Worm (Caenorhabditis elegans) whole organism, L4 larva: ENCODE results near the gene str-10.

ENCODE experiments used
- F26F4.8 ChIP-seq: fragments of 200-800 bp; sonication (Bioruptor generic); conservative IDR thresholded peaks from 2 replicates; pipeline ENCODE4 v1.3.6; 2022; ENCODE audit warnings: missing genetic modification characterization, missing compliant biosample characterization
- F49E8.2 ChIP-seq: sonication (generic microtip); optimal IDR thresholded peaks from 2 replicates; lab custom pipeline; 2016; ENCODE audit warnings: missing compliant biosample characterization, mild to moderate bottlenecking, missing genetic modification characterization, borderline replicate concordance
- R02D3.7 ChIP-seq: fragments of 150-350 bp; sonication (generic microtip); optimal IDR thresholded peaks from 3 replicates; lab custom pipeline; 2014; ENCODE audit warnings: missing biosample characterization, missing genetic modification characterization
- aha-1 ChIP-seq: fragments of 150-350 bp; peaks from one replicate; lab custom pipeline; 2014; ENCODE audit warnings: missing biosample characterization, missing genetic modification characterization
- aly-2 ChIP-seq: sonication (generic microtip); optimal IDR thresholded peaks from 2 replicates; lab custom pipeline; 2018; ENCODE audit warnings: missing biosample characterization, missing genetic modification characterization
- daf-16 ChIP-seq, 3 experiments: sonication (generic microtip); optimal IDR thresholded peaks; 2 replicates each; lab custom pipeline; 2016 to 2017; ENCODE audit warnings: missing genetic modification characterization in 3 of 3, missing genetic modification reagents in 3 of 3, mild to moderate bottlenecking in 2 of 3, missing compliant biosample characterization in 2 of 3, missing biosample characterization in 1 of 3, moderate library complexity in 1 of 3
- daf-19 ChIP-seq: fragments of 200-800 bp; sonication (Bioruptor generic); conservative IDR thresholded peaks from 2 replicates; pipeline ENCODE4 v1.3.6; 2022; ENCODE audit warnings: missing genetic modification characterization, missing compliant biosample characterization
- dmd-9 ChIP-seq: fragments of 200-800 bp; sonication (Bioruptor generic); IDR thresholded peaks from 2 replicates; pipeline ENCODE4 v1.3.6; 2022; ENCODE audit warnings: missing genetic modification reagents, missing genetic modification characterization, missing compliant biosample characterization
- duxl-1 ChIP-seq: sonication (generic microtip); optimal IDR thresholded peaks from 2 replicates; lab custom pipeline; 2016; ENCODE audit warnings: mild to moderate bottlenecking, missing genetic modification characterization, moderate library complexity, missing compliant biosample characterization; ENCODE audit not compliant: poor library complexity
- hif-1 ChIP-seq, 2 experiments: sonication (generic microtip); optimal IDR thresholded peaks; 2 replicates each; lab custom pipeline; 2016 to 2017; ENCODE audit warnings: missing compliant biosample characterization in 2 of 2, missing genetic modification characterization in 2 of 2, missing genetic modification reagents in 2 of 2, missing genotype in 2 of 2, mild to moderate bottlenecking in 1 of 2
- hlh-11 ChIP-seq: fragments of 200-800 bp; sonication (Bioruptor generic); optimal IDR thresholded peaks from 2 replicates; lab custom pipeline; 2018; ENCODE audit warnings: mild to moderate bottlenecking, missing genetic modification characterization, missing compliant biosample characterization
- lin-38 ChIP-seq: fragments of 200-800 bp; sonication (Bioruptor generic); IDR thresholded peaks from 2 replicates; pipeline ENCODE4 v1.3.6; 2022; ENCODE audit warnings: missing genetic modification reagents, missing genetic modification characterization, missing compliant biosample characterization
- lin-39 ChIP-seq: fragments of 150-350 bp; optimal IDR thresholded peaks from 2 replicates; lab custom pipeline; 2014; ENCODE audit warnings: missing biosample characterization, missing genetic modification reagents, missing genetic modification characterization
- lir-3 ChIP-seq: sonication (generic microtip); optimal IDR thresholded peaks from 2 replicates; lab custom pipeline; 2016; ENCODE audit warnings: mild to moderate bottlenecking, missing genetic modification characterization, missing compliant biosample characterization
- lsy-2 ChIP-seq, 2 experiments: fragments of 150-350 bp in 1 of 2; sonication (generic microtip) in 1 of 2; optimal IDR thresholded peaks; 2 replicates each; lab custom pipeline; 2014 to 2017; ENCODE audit warnings: missing biosample characterization in 2 of 2, missing genetic modification characterization in 2 of 2
- madf-9 ChIP-seq: fragments of 200-800 bp; sonication (Bioruptor generic); conservative IDR thresholded peaks from 2 replicates; pipeline ENCODE4 v1.3.6; 2022; ENCODE audit warnings: missing genetic modification reagents, missing genetic modification characterization, missing compliant biosample characterization
- mdl-1 ChIP-seq, 2 experiments: fragments of 150-350 bp in 1 of 2; sonication (generic microtip) in 1 of 2; optimal IDR thresholded peaks; 2 replicates each; lab custom pipeline; 2014 to 2017; ENCODE audit warnings: missing biosample characterization in 2 of 2, missing genetic modification characterization in 2 of 2
- mes-2 ChIP-seq: sonication (generic microtip); optimal IDR thresholded peaks from 2 replicates; lab custom pipeline; 2016; ENCODE audit warnings: missing genotype, mild to moderate bottlenecking, missing genetic modification characterization, missing compliant biosample characterization; ENCODE audit not compliant: poor library complexity, severe bottlenecking
- mxl-2 ChIP-seq: fragments of 200-800 bp; sonication (Bioruptor generic); conservative IDR thresholded peaks from 2 replicates; pipeline ENCODE4 v1.3.6; 2022; ENCODE audit warnings: missing genetic modification reagents, missing genetic modification characterization, missing compliant biosample characterization
- mxl-3 ChIP-seq: fragments of 200-800 bp; sonication (Bioruptor generic); optimal IDR thresholded peaks from 2 replicates; lab custom pipeline; 2018; ENCODE audit warnings: mild to moderate bottlenecking, missing genetic modification characterization, missing compliant biosample characterization
- nhr-102 ChIP-seq: sonication (generic microtip); optimal IDR thresholded peaks from 2 replicates; lab custom pipeline; 2016; ENCODE audit warnings: mild to moderate bottlenecking, missing genetic modification characterization, moderate library complexity, missing compliant biosample characterization
- nhr-28 ChIP-seq: fragments of 150-350 bp; optimal IDR thresholded peaks from 2 replicates; lab custom pipeline; 2014; ENCODE audit warnings: missing biosample characterization, missing genetic modification characterization
- nhr-48 ChIP-seq: sonication (generic microtip); optimal IDR thresholded peaks from 2 replicates; lab custom pipeline; 2016; ENCODE audit warnings: mild to moderate bottlenecking, missing genetic modification characterization, missing compliant biosample characterization
- nhr-6 ChIP-seq: fragments of 150-350 bp; optimal IDR thresholded peaks from 2 replicates; lab custom pipeline; 2014; ENCODE audit warnings: missing biosample characterization, missing genetic modification characterization
- pha-4 ChIP-seq, 2 experiments: fragments of 150-350 bp in 1 of 2; fragments of 200-800 bp in 1 of 2; sonication (Bioruptor generic) in 1 of 2; IDR thresholded peaks in 1 of 2; optimal IDR thresholded peaks in 1 of 2; 2 replicates each; pipeline versions ENCODE4 v1.3.6 to Lab custom; 2014 to 2022; ENCODE audit warnings: missing genetic modification characterization in 2 of 2, missing genetic modification reagents in 2 of 2, missing biosample characterization in 1 of 2, missing compliant biosample characterization in 1 of 2
- php-3 ChIP-seq: fragments of 200-800 bp; sonication (Bioruptor generic); IDR thresholded peaks from 2 replicates; pipeline ENCODE4 v1.3.6; 2022; ENCODE audit warnings: missing genetic modification reagents, missing genetic modification characterization, missing compliant biosample characterization
- pqm-1 ChIP-seq: sonication (generic microtip); optimal IDR thresholded peaks from 2 replicates; lab custom pipeline; 2017; ENCODE audit warnings: missing biosample characterization, missing genetic modification characterization
- skn-1 ChIP-seq: fragments of 150-350 bp; optimal IDR thresholded peaks from 2 replicates; lab custom pipeline; 2014; ENCODE audit warnings: missing biosample characterization, missing genetic modification characterization
- snpc-1.2 ChIP-seq: fragments of 200-800 bp; sonication (Bioruptor generic); IDR thresholded peaks from 2 replicates; pipeline ENCODE4 v1.3.6; 2022; ENCODE audit warnings: missing genetic modification reagents, missing genetic modification characterization, missing compliant biosample characterization
- tag-97 ChIP-seq: fragments of 200-800 bp; sonication (Bioruptor generic); IDR thresholded peaks from 2 replicates; pipeline ENCODE4 v1.3.6; 2022; ENCODE audit warnings: missing genetic modification characterization, missing compliant biosample characterization
- tra-1 ChIP-seq: fragments of 200-800 bp; sonication (Bioruptor generic); IDR thresholded peaks from 2 replicates; pipeline ENCODE4 v1.3.6; 2022; ENCODE audit warnings: missing genetic modification reagents, missing genetic modification characterization, missing compliant biosample characterization
- unc-130 ChIP-seq: sonication (generic microtip); optimal IDR thresholded peaks from 2 replicates; lab custom pipeline; 2016; ENCODE audit warnings: missing genetic modification reagents, missing genetic modification characterization, missing compliant biosample characterization
- unc-62 ChIP-seq, 3 experiments: fragments of 150-350 bp in 1 of 3; sonication (generic microtip); optimal IDR thresholded peaks in 2 of 3; peaks in 1 of 3; 1 replicate in 1 of 3; 2 replicates in 2 of 3; lab custom pipeline; 2014 to 2017; ENCODE audit warnings: missing biosample characterization in 3 of 3, missing genetic modification characterization in 3 of 3, missing genetic modification reagents in 3 of 3, missing genotype in 1 of 3
- zag-1 ChIP-seq: fragments of 150-350 bp; optimal IDR thresholded peaks from 2 replicates; lab custom pipeline; 2014; ENCODE audit warnings: missing biosample characterization, missing genetic modification characterization
- zfp-3 ChIP-seq: fragments of 200-800 bp; sonication (Bioruptor generic); conservative IDR thresholded peaks from 2 replicates; pipeline ENCODE4 v1.3.6; 2022; ENCODE audit warnings: missing genetic modification reagents, missing genetic modification characterization, missing compliant biosample characterization

Gene str-10

DNA sequence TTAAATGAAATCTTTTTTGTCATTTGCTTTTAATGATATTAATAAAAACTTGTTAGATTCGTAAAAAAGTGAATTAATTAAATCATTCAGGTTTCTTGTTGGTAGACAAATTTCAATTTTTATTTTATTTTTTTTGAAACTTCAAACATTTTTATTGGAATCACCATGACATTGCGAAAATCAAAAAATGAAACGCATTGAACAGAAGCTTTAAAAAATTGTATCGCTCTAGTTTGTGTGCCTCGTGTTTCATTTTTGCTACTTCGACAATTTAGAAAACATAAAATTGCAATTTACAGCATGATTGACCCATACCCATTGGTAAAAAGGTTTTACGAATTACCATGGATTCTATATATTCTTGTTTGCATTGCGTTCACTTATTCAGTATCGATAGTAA lies 1.8 kb downstream of the str-10 start, which contains the start of gene R03G8.1:
TSS of gene R03G8.1 (plus strand) at position 301 of the 400 bp plus-strand sequence.
- no peak for TF ChIP-seq php-3
- TF ChIP-seq F26F4.8 (GFP tag; lab: Robert Waterston, UW), result no peak
- TF ChIP-seq R02D3.7 (tag; lab: Kevin White, UChicago), result no peak
- no peak for TF ChIP-seq dmd-9
- TF ChIP-seq lir-3 (tag; lab: Kevin White, UChicago), result no peak
- TF ChIP-seq pha-4 (GFP tag; IDR thresholded peaks at IDR 0.05; lab: Robert Waterston, UW), result no peak
- no peak for TF ChIP-seq pha-4 (tag; optimal IDR thresholded peaks at IDR 0.05; lab: Kevin White, UChicago)
- TF ChIP-seq unc-130 (GFP tag; lab: Kevin White, UChicago), result no peak
- TF ChIP-seq mxl-3, result no peak
- no peak for TF ChIP-seq lin-38 (GFP tag; lab: Robert Waterston, UW)
- no peak for TF ChIP-seq snpc-1.2 (GFP tag; lab: Robert Waterston, UW)
- TF ChIP-seq hlh-11 (tag; lab: Kevin White, UChicago), result no peak
- no peak for TF ChIP-seq zag-1
- TF ChIP-seq aly-2 (tag; lab: Kevin White, UChicago), result no peak
- no peak for TF ChIP-seq daf-19
- no peak for TF ChIP-seq tra-1
- TF ChIP-seq mes-2 (tag; lab: Kevin White, UChicago), result no peak
- TF ChIP-seq tag-97, result no peak

ce11 chrX:13088539-13088938 lies 6.1 kb downstream of the str-10 start:
- TF ChIP-seq nhr-28 (tag; lab: Kevin White, UChicago) (peak; percentile 23), pqm-1 (tag; lab: Kevin White, UChicago) (peak; percentile 71), lin-39 (tag; lab: Kevin White, UChicago) (no peak), aha-1 (peak; percentile 52), lin-38 (GFP tag; lab: Robert Waterston, UW) (no peak), daf-16 (GFP tag; optimal IDR thresholded peaks at IDR 0.05; lab: Kevin White, UChicago) (no peak), daf-16 (tag; optimal IDR thresholded peaks at IDR 0.05; lab: Kevin White, UChicago) (peak; percentile 84)

ce11 chrX:13090665-13091064 lies 8.2 kb downstream of the str-10 start, which contains the start of gene R03G8.3:
Gene R03G8.3 (plus strand): TSS chrX:13090965.
- TF ChIP-seq F49E8.2 (tag; lab: Kevin White, UChicago), result no peak
- no peak for TF ChIP-seq mdl-1 (tag; optimal IDR thresholded peaks at IDR 0.05; lab: Kevin White, UChicago)
- TF ChIP-seq pqm-1 (tag; lab: Kevin White, UChicago), result peak; percentile 0
- TF ChIP-seq hif-1 (tag; optimal IDR thresholded peaks at IDR 0.05; lab: Kevin White, UChicago), result no peak
- TF ChIP-seq madf-9, result no peak
- no peak for TF ChIP-seq nhr-6 (tag; lab: Kevin White, UChicago)

DNA sequence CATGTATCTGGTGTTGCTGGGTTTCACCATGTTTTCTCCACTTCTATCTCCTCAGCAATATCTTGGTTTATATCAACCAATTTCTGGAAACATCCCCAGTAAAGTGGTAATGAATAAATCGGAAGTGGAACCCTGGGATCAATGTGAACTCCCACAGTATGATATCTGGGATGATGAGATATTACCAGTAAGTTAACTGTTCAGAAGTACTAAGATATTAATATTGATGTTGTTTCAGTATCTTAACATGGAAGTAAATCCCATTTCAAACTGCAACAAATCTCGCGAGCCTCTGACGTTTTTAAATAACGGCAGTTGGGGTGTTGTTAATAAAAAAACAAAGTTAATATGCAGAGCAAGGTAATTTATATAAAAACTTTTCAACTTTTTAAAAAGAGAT lies 8.8 kb downstream of the str-10 start:
- TF ChIP-seq unc-62 (GFP tag; optimal IDR thresholded peaks at IDR 0.05 in 1 of 2; lab: Kevin White, UChicago), result peak in 1 of 2 experiments; percentile 94
- TF ChIP-seq unc-62 (tag; optimal IDR thresholded peaks at IDR 0.05; lab: Kevin White, UChicago), result no peak
- no peak for TF ChIP-seq madf-9

DNA sequence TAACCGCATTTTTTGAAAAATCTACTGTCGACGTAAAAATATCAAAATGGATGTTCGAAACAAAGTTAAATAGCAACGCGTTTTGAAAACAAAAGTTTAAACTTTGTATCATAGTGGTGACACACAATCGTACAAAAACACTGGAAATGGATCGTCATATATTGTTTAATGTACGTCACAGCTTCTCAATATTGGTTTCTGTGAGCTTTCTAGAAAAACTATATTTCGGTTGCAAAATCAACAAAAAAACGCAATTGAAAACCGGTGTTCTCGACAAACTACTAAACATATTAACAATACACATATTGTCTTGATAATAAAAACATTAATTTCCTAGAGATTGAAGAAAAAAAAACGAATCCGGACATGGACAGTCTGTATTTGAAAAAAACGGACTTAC lies 18.0 kb downstream of the str-10 start, which contains the start of gene R03G8.6:
TSS of gene R03G8.6 (minus strand) at position 101 of the 400 bp plus-strand sequence.
- TF ChIP-seq aly-2 (tag; lab: Kevin White, UChicago) (no peak), nhr-102 (no peak), daf-16 (GFP tag; optimal IDR thresholded peaks at IDR 0.05; lab: Kevin White, UChicago) (no peak), daf-16 (tag; optimal IDR thresholded peaks at IDR 0.05; lab: Kevin White, UChicago) (no peak), nhr-48 (tag; lab: Kevin White, UChicago) (no peak), skn-1 (no peak), duxl-1 (tag; lab: Kevin White, UChicago) (no peak), hif-1 (tag; optimal IDR thresholded peaks at IDR 0.05; lab: Kevin White, UChicago) (no peak), pqm-1 (tag; lab: Kevin White, UChicago) (no peak), F26F4.8 (GFP tag; lab: Robert Waterston, UW) (no peak), lsy-2 (tag; optimal IDR thresholded peaks at IDR 0.05; lab: Kevin White, UChicago) (no peak), lin-39 (tag; lab: Kevin White, UChicago) (no peak), zag-1 (no peak), zfp-3 (GFP tag; lab: Robert Waterston, UW) (no peak), mxl-2 (GFP tag; lab: Robert Waterston, UW) (no peak)
